Fruit fly (Drosophila melanogaster): ENCODE data around the gene CG6321.

Gene CG6321

DNA sequence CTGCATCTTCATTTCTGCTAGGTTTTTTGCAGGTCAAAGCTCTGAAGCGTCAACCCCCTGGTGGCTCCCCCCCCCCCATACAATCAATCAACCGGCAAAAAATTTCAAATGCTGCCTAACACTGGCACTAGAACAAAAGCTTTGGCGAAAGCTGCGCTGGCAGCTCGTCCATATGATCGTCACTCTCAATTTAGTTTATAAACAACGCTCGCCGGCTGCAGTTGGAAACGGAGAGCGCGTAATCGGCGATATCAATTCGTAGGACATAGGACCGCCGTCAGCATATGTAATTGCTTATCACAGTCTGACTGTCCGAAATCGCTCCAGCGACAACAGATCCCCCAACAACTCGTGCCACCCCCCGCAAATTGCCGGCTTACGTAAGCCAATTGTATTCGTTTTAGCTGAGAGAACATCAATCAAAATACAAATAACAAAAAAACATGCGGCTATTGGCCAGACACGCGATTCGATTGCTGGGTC, 9.4 kb upstream of the CG6321 start, which contains the start of gene Mocs1 (continued):
- no peak for TF ChIP-seq CG12071 (GFP tag; optimal IDR thresholded peaks at IDR 0.05)
- 0 out of 2 replicates have a peak, but pooled peaks have one; percentile 43 for TF ChIP-seq Atf6 (GFP tag; IDR thresholded peaks at IDR 0.05)
- TF ChIP-seq fd64A (GFP tag; optimal IDR thresholded peaks at IDR 0.05) = no peak
- TF ChIP-seq TFAM (GFP tag; optimal IDR thresholded peaks at IDR 0.05) = no peak
- no peak for TF ChIP-seq tio (GFP tag; optimal IDR thresholded peaks at IDR 0.05)
- TF ChIP-seq Ravus (GFP tag; IDR thresholded peaks at IDR 0.05) = no peak
- no peak for TF ChIP-seq CG13123 (GFP tag; optimal IDR thresholded peaks at IDR 0.05)
- no peak for TF ChIP-seq Hsf (GFP tag; optimal IDR thresholded peaks at IDR 0.05)
- TF ChIP-seq Hr39 (optimal IDR thresholded peaks at IDR 0.05) = no peak
- no peak for TF ChIP-seq ro (GFP tag; IDR thresholded peaks at IDR 0.05)
- TF ChIP-seq sug (tag; optimal IDR thresholded peaks at IDR 0.05) = peak; percentile 99
- TF ChIP-seq CG4282 (GFP tag; optimal IDR thresholded peaks at IDR 0.05) = no peak
- no peak for TF ChIP-seq emc (GFP tag; optimal IDR thresholded peaks at IDR 0.05)
- TF ChIP-seq CG9817 (tag; optimal IDR thresholded peaks at IDR 0.05) = no peak
- TF ChIP-seq wek (GFP tag; optimal IDR thresholded peaks at IDR 0.05) = no peak
- no peak for TF ChIP-seq vfl (GFP tag; optimal IDR thresholded peaks at IDR 0.05)
- TF ChIP-seq CG32532 (GFP tag; IDR thresholded peaks at IDR 0.05) = peak; percentile 53
- TF ChIP-seq CG7357 (GFP tag; IDR thresholded peaks at IDR 0.05) = no peak
- no peak for TF ChIP-seq Dp (GFP tag; optimal IDR thresholded peaks at IDR 0.05)
- no peak for TF ChIP-seq Eip74EF (GFP tag; optimal IDR thresholded peaks at IDR 0.05)
- no peak for TF ChIP-seq sisA (GFP tag; IDR thresholded peaks at IDR 0.05)
- TF ChIP-seq CHES-1-like (GFP tag; optimal IDR thresholded peaks at IDR 0.05) = peak; percentile 15
- TF ChIP-seq lab (GFP tag; optimal IDR thresholded peaks at IDR 0.05) = peak; percentile 68
- TF ChIP-seq gfzf (GFP tag; optimal IDR thresholded peaks at IDR 0.05) = no peak
- TF ChIP-seq crp (GFP tag; optimal IDR thresholded peaks at IDR 0.05) = peak in 1 of 2 experiments; percentile 77
- 0 out of 2 replicates have a peak, but pooled peaks have one; percentile 34 for TF ChIP-seq hbn (GFP tag; IDR thresholded peaks at IDR 0.05; ENCODE audit: partially characterized antibody)
- TF ChIP-seq Vsx1 (GFP tag; optimal IDR thresholded peaks at IDR 0.05) = no peak
- TF ChIP-seq CG18619 (GFP tag; optimal IDR thresholded peaks at IDR 0.05) = no peak
- TF ChIP-seq chinmo (GFP tag; IDR thresholded peaks at IDR 0.05; ENCODE audit: partially characterized antibody) = peak; percentile 88; the same call in 3 of the 4 replicates
- TF ChIP-seq CG6272 (GFP tag; IDR thresholded peaks at IDR 0.05) = no peak
- TF ChIP-seq HHEX (GFP tag; optimal IDR thresholded peaks at IDR 0.05) = peak; percentile 6
- TF ChIP-seq MBD-R2 (GFP tag; IDR thresholded peaks at IDR 0.05) = peak; percentile 41; the same call in 1 of the 2 replicates
- no peak for TF ChIP-seq bowl (GFP tag; IDR thresholded peaks at IDR 0.05)
- no peak for TF ChIP-seq toy (GFP tag; IDR thresholded peaks at IDR 0.05)
- TF ChIP-seq NFAT (GFP tag; IDR thresholded peaks at IDR 0.05) = peak; percentile 23; the same call in 1 of the 2 replicates
- TF ChIP-seq NC2α (GFP tag; optimal IDR thresholded peaks at IDR 0.05) = no peak
- TF ChIP-seq esg (GFP tag; conservative IDR thresholded peaks at IDR 0.05) = no peak
- TF ChIP-seq Dip3 (GFP tag; optimal IDR thresholded peaks at IDR 0.05) = no peak
- TF ChIP-seq CG14965 (GFP tag; optimal IDR thresholded peaks at IDR 0.05; ENCODE audit: borderline replicate concordance) = no peak
- TF ChIP-seq Hr78 (GFP tag; optimal IDR thresholded peaks at IDR 0.05) = peak in 1 of 2 experiments; percentile 98
- TF ChIP-seq CG11504 (tag; optimal IDR thresholded peaks at IDR 0.05) = no peak
- TF ChIP-seq dmrt99B (tag; optimal IDR thresholded peaks at IDR 0.05) = no peak
- TF ChIP-seq CG8944 (GFP tag; optimal IDR thresholded peaks at IDR 0.05) = no peak
- TF ChIP-seq z (GFP tag; IDR thresholded peaks at IDR 0.05) = no peak
- no peak for TF ChIP-seq sens-2 (GFP tag; IDR thresholded peaks at IDR 0.05)
- TF ChIP-seq dan (GFP tag; IDR thresholded peaks at IDR 0.05) = no peak
- peak; percentile 5 for TF ChIP-seq CG13296 (GFP tag; optimal IDR thresholded peaks at IDR 0.05)
- TF ChIP-seq fd96Cb (tag; optimal IDR thresholded peaks at IDR 0.05) = no peak
- no peak for TF ChIP-seq E2f1 (GFP tag; IDR thresholded peaks at IDR 0.05)
- peak; percentile 38 for TF ChIP-seq HmgZ (tag; optimal IDR thresholded peaks at IDR 0.05)
- no peak for TF ChIP-seq E2f2 (GFP tag; IDR thresholded peaks at IDR 0.05)

Measured in whole organism, embryonic.